Worm (Caenorhabditis elegans) whole organism, young adult: ENCODE data around the gene F38B2.3.

Experiments
- B0336.3 ChIP-seq: fragments of 200-800 bp; sonication (Bioruptor generic); IDR thresholded peaks from 2 replicates; pipeline ENCODE4 v1.3.6; 2022; ENCODE audit warnings: missing genetic modification characterization, missing compliant biosample characterization
- F52B5.7 ChIP-seq: sonication (generic microtip); optimal IDR thresholded peaks from 2 replicates; lab custom pipeline; 2016; ENCODE audit warnings: mild to moderate bottlenecking, missing genetic modification characterization, missing compliant biosample characterization
- F55B11.4 ChIP-seq: sonication (generic microtip); optimal IDR thresholded peaks from 2 replicates; lab custom pipeline; 2016; ENCODE audit warnings: missing compliant biosample characterization, missing genetic modification characterization, borderline replicate concordance; ENCODE audit not compliant: insufficient read depth
- F57A8.1 ChIP-seq: fragments of 200-800 bp; sonication (Bioruptor generic); optimal IDR thresholded peaks from 2 replicates; lab custom pipeline; 2018; ENCODE audit warnings: mild to moderate bottlenecking, missing genetic modification characterization, moderate library complexity, missing compliant biosample characterization
- K11D2.4 ChIP-seq: fragments of 200-800 bp; sonication (Bioruptor generic); IDR thresholded peaks from 2 replicates; pipeline ENCODE4 v1.3.6; 2022; ENCODE audit warnings: missing genetic modification reagents, missing genetic modification characterization, missing compliant biosample characterization
- T07F8.4 ChIP-seq: sonication (generic microtip); optimal IDR thresholded peaks from 2 replicates; lab custom pipeline; 2016; ENCODE audit warnings: mild to moderate bottlenecking, missing genetic modification characterization, moderate library complexity, missing compliant biosample characterization
- Y53G8AR.9 ChIP-seq: fragments of 200-800 bp; sonication (Bioruptor generic); conservative IDR thresholded peaks from 2 replicates; pipeline ENCODE4 v1.3.6; 2022; ENCODE audit warnings: missing genetic modification reagents, missing genetic modification characterization, missing compliant biosample characterization
- ZK185.1 ChIP-seq: sonication (generic microtip); optimal IDR thresholded peaks from 2 replicates; lab custom pipeline; 2016; ENCODE audit warnings: mild to moderate bottlenecking, missing genetic modification characterization, missing compliant biosample characterization; ENCODE audit not compliant: poor library complexity, severe bottlenecking
- akir-1 ChIP-seq: fragments of 200-800 bp; sonication (Bioruptor generic); optimal IDR thresholded peaks from 2 replicates; lab custom pipeline; 2018; ENCODE audit warnings: mild to moderate bottlenecking, missing genetic modification characterization, moderate library complexity, missing compliant biosample characterization
- ceh-79 ChIP-seq: sonication (generic microtip); optimal IDR thresholded peaks from 2 replicates; lab custom pipeline; 2017; ENCODE audit warnings: mild to moderate bottlenecking, missing genetic modification characterization, missing compliant biosample characterization
- egl-44 ChIP-seq: fragments of 200-800 bp; sonication (Bioruptor generic); IDR thresholded peaks from 2 replicates; pipeline ENCODE4 v1.3.6; 2022; ENCODE audit warnings: missing genetic modification reagents, missing genetic modification characterization, missing compliant biosample characterization
- fkh-3 ChIP-seq: sonication (generic microtip); optimal IDR thresholded peaks from 2 replicates; lab custom pipeline; 2016; ENCODE audit warnings: mild to moderate bottlenecking, missing genetic modification characterization, missing compliant biosample characterization
- hlh-26 ChIP-seq: fragments of 200-800 bp; sonication (Bioruptor generic); conservative IDR thresholded peaks from 2 replicates; pipeline ENCODE4 v1.3.6; 2022; ENCODE audit warnings: missing genetic modification reagents, missing genetic modification characterization, missing compliant biosample characterization
- hrde-1 ChIP-seq: sonication (generic microtip); optimal IDR thresholded peaks from 2 replicates; lab custom pipeline; 2016; ENCODE audit warnings: missing genetic modification characterization, mild to moderate bottlenecking, missing compliant biosample characterization, moderate library complexity, missing genotype, missing genetic modification reagents, borderline replicate concordance
- lag-1 ChIP-seq: fragments of 200-800 bp; sonication (Bioruptor generic); IDR thresholded peaks from 2 replicates; pipeline ENCODE4 v1.3.6; 2022; ENCODE audit warnings: missing genetic modification reagents, missing genetic modification characterization, missing compliant biosample characterization
- let-526 ChIP-seq: fragments of 200-800 bp; sonication (Bioruptor generic); IDR thresholded peaks from 2 replicates; pipeline ENCODE4 v1.3.6; 2022; ENCODE audit warnings: missing genetic modification reagents, missing genetic modification characterization, missing compliant biosample characterization
- lin-40 ChIP-seq: sonication (generic microtip); optimal IDR thresholded peaks from 2 replicates; lab custom pipeline; 2016; ENCODE audit warnings: missing genetic modification characterization, mild to moderate bottlenecking, missing compliant biosample characterization, missing genotype, missing genetic modification reagents
- lin-54 ChIP-seq: fragments of 200-800 bp; sonication (Bioruptor generic); optimal IDR thresholded peaks from 2 replicates; lab custom pipeline; 2018; ENCODE audit warnings: mild to moderate bottlenecking, missing genetic modification characterization, missing compliant biosample characterization
- madf-10 ChIP-seq: sonication (generic microtip); optimal IDR thresholded peaks from 2 replicates; lab custom pipeline; 2016; ENCODE audit warnings: mild to moderate bottlenecking, missing genetic modification characterization, missing compliant biosample characterization
- madf-8 ChIP-seq: fragments of 200-800 bp; sonication (Bioruptor generic); conservative IDR thresholded peaks from 2 replicates; pipeline ENCODE4 v1.3.6; 2022; ENCODE audit warnings: missing genetic modification reagents, missing genetic modification characterization, missing compliant biosample characterization
- mcd-1 ChIP-seq: fragments of 200-800 bp; sonication (Bioruptor generic); IDR thresholded peaks from 2 replicates; pipeline ENCODE4 v1.3.6; 2022; ENCODE audit warnings: missing genetic modification reagents, missing genetic modification characterization, missing compliant biosample characterization
- mel-28 ChIP-seq: sonication (generic microtip); optimal IDR thresholded peaks from 2 replicates; lab custom pipeline; 2016; ENCODE audit warnings: borderline replicate concordance, mild to moderate bottlenecking, missing genetic modification characterization, missing compliant biosample characterization
- nhr-80 ChIP-seq: sonication (generic microtip); optimal IDR thresholded peaks from 2 replicates; lab custom pipeline; 2016; ENCODE audit warnings: missing genetic modification characterization, missing compliant biosample characterization
- nhr-90 ChIP-seq: sonication (generic microtip); optimal IDR thresholded peaks from 2 replicates; lab custom pipeline; 2016; ENCODE audit warnings: missing genotype, mild to moderate bottlenecking, missing genetic modification characterization, missing compliant biosample characterization
- sea-2 ChIP-seq: fragments of 200-800 bp; sonication (Bioruptor generic); IDR thresholded peaks from 2 replicates; pipeline ENCODE4 v1.3.6; 2022; ENCODE audit warnings: missing genetic modification characterization, missing compliant biosample characterization
- snpc-1.1 ChIP-seq: sonication (generic microtip); optimal IDR thresholded peaks from 2 replicates; lab custom pipeline; 2017; ENCODE audit warnings: missing genetic modification characterization, mild to moderate bottlenecking, missing compliant biosample characterization, antibody characterized with exemption, moderate library complexity, missing genotype, missing genetic modification reagents; ENCODE audit not compliant: insufficient read depth
- snpc-1.3 ChIP-seq: sonication (generic microtip); optimal IDR thresholded peaks from 2 replicates; lab custom pipeline; 2017; ENCODE audit warnings: missing genetic modification characterization, mild to moderate bottlenecking, missing compliant biosample characterization, antibody characterized with exemption, moderate library complexity, missing genotype, missing genetic modification reagents; ENCODE audit not compliant: insufficient read depth
- sptf-2 ChIP-seq: fragments of 200-800 bp; sonication (Bioruptor generic); optimal IDR thresholded peaks from 2 replicates; lab custom pipeline; 2018; ENCODE audit warnings: mild to moderate bottlenecking, missing genetic modification characterization, missing compliant biosample characterization
- ztf-22 ChIP-seq: fragments of 200-800 bp; sonication (Bioruptor generic); optimal IDR thresholded peaks from 2 replicates; lab custom pipeline; 2018; ENCODE audit warnings: mild to moderate bottlenecking, missing genetic modification characterization, moderate library complexity, missing compliant biosample characterization

F38B2.3 gene

ce11 chrX:11324240-11324639, 38.1 kb upstream of the F38B2.3 start, which contains the start of gene asm-2:
asm-2 (minus strand) TSS chrX:11324251.
- TF ChIP-seq F52B5.7 (tag; lab: Kevin White, UChicago) (no peak), lin-54 (GFP tag; lab: Kevin White, UChicago) (no peak), nhr-80 (tag; lab: Kevin White, UChicago) (peak; percentile 83), mel-28 (tag; lab: Kevin White, UChicago) (no peak)

DNA sequence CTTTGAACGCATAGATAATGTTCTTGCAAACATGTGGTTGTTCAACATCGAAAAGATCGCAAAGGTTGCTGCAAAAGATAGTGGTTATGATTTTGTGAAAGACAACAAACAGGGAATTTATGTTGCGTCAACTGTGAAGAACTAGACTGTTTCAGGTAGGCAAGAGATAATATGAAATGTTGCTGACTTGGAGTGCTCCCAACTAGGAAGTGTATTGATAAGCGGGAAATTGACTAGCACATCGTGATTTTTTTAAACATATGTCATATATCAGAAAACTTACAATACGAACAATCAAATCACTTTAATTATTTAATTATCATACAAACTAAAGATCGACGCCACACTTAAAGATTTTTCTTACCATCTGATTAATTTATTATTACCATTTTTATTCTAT, 37.1 kb upstream of the F38B2.3 start:
- TF ChIP-seq lin-40 (tag; lab: Kevin White, UChicago) (no peak), T07F8.4 (tag; lab: Kevin White, UChicago) (no peak), ZK185.1 (tag; lab: Kevin White, UChicago) (no peak), lag-1 (no peak), nhr-80 (tag; lab: Kevin White, UChicago) (peak; percentile 41), madf-10 (tag; lab: Kevin White, UChicago) (no peak), let-526 (GFP tag; lab: Robert Waterston, UW) (no peak)
- TF ChIP-seq, all 124 proteins: peak for 1

DNA sequence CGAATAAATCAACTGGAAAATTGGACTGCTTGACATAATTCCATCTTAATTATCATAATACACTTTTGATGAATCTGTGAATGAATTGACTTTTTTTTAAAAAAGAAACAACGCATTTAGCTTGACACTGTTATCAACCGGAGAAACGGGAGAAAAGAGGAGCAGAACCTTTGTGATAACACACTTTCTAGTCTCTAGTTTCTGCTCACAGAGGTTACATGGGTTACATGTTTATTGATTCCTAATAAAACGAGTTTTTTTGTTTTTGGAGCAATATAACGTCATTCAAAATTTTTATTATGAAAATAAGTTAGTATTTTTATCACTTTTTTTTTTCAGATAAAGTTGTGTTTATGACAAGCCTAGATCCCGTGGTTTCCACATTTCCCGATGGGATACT, 31.8 kb upstream of the F38B2.3 start, which contains the start of gene hizr-1:
Gene hizr-1 (plus strand): TSS at position 340 of the 400 bp plus-strand sequence.
- no peak for TF ChIP-seq F57A8.1
- TF ChIP-seq egl-44 (GFP tag; lab: Robert Waterston, UW): no peak
- peak; percentile 63 for TF ChIP-seq nhr-80 (tag; lab: Kevin White, UChicago)

DNA sequence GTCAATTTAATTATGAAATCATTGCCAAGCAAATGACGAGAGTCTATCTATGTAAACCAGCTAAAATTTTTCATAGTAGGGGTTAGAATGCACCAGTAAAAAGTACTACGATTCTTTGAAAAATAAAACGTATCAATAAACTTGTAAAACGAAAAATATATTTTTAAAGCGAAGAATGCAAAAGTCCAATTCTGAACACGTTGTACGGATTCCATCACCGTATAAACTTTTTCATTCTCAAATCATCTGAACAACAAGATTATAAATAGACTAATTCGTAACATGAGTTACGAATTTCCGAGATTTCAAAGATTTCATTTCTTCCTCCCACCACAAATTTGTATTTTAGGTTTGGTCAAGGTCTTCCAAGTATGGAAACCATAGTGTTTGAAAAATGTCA, 30.6 kb upstream of the F38B2.3 start, which contains the start of gene nlp-57:
Gene nlp-57 (plus strand): TSS at position 301 of the 400 bp plus-strand sequence.
- TF ChIP-seq K11D2.4 (GFP tag; lab: Robert Waterston, UW): no peak
- no peak for TF ChIP-seq hrde-1 (tag; lab: Kevin White, UChicago)
- no peak for TF ChIP-seq mcd-1
- no peak for TF ChIP-seq fkh-3 (tag; lab: Kevin White, UChicago)
- no peak for TF ChIP-seq nhr-90 (tag; lab: Kevin White, UChicago)
- TF ChIP-seq sea-2 (GFP tag; lab: Robert Waterston, UW): no peak
- no peak for TF ChIP-seq B0336.3 (GFP tag; lab: Robert Waterston, UW)
- TF ChIP-seq hlh-26 (GFP tag; lab: Robert Waterston, UW): no peak
- no peak for TF ChIP-seq F55B11.4 (tag; lab: Kevin White, UChicago)
- TF ChIP-seq ceh-79: no peak
- no peak for TF ChIP-seq madf-8 (GFP tag; lab: Robert Waterston, UW)
- no peak for TF ChIP-seq Y53G8AR.9 (GFP tag; lab: Robert Waterston, UW)
- no peak for TF ChIP-seq akir-1 (GFP tag; lab: Kevin White, UChicago)
- TF ChIP-seq sptf-2: no peak
- TF ChIP-seq snpc-1.1 (tag; lab: Kevin White, UChicago): no peak

ce11 chrX:11315392-11315791, 29.2 kb upstream of the F38B2.3 start, which contains the start of gene F08G12.11:
F08G12.11 (minus strand) TSS chrX:11315572.
- TF ChIP-seq ztf-22 (GFP tag; lab: Kevin White, UChicago) (no peak), snpc-1.3 (no peak)
